Worm (Caenorhabditis elegans) whole organism, L4 larva: ENCODE measurements around the gene gasr-8.

Source experiments
- F26F4.8 ChIP-seq: fragments of 200-800 bp; sonication (Bioruptor generic); conservative IDR thresholded peaks from 2 replicates; pipeline ENCODE4 v1.3.6; 2022; ENCODE audit warnings: missing genetic modification characterization, missing compliant biosample characterization
- T26A8.4 ChIP-seq: fragments of 200-800 bp; sonication (Bioruptor generic); IDR thresholded peaks from 2 replicates; pipeline ENCODE4 v1.3.6; 2022; ENCODE audit warnings: missing genetic modification characterization, missing compliant biosample characterization
- Y48G9A.11 ChIP-seq: fragments of 200-800 bp; sonication (Bioruptor generic); IDR thresholded peaks from 2 replicates; pipeline ENCODE4 v1.3.6; 2022; ENCODE audit warnings: missing genetic modification reagents, missing genetic modification characterization, missing compliant biosample characterization
- Y5F2A.4 ChIP-seq: fragments of 200-800 bp; sonication (Bioruptor generic); optimal IDR thresholded peaks from 2 replicates; lab custom pipeline; 2018; ENCODE audit warnings: mild to moderate bottlenecking, missing genetic modification characterization, missing compliant biosample characterization
- ZK337.2 ChIP-seq: fragments of 200-800 bp; sonication (Bioruptor generic); IDR thresholded peaks from 2 replicates; pipeline ENCODE4 v1.3.6; 2022; ENCODE audit warnings: missing genetic modification reagents, missing genetic modification characterization, missing compliant biosample characterization
- aly-2 ChIP-seq: sonication (generic microtip); optimal IDR thresholded peaks from 2 replicates; lab custom pipeline; 2018; ENCODE audit warnings: missing biosample characterization, missing genetic modification characterization
- ama-1 ChIP-seq: fragments of 150-350 bp; optimal IDR thresholded peaks from 2 replicates; lab custom pipeline; 2014; ENCODE audit warnings: inconsistent platforms, mixed read lengths
- attf-4 ChIP-seq: sonication (generic microtip); optimal IDR thresholded peaks from 3 replicates; lab custom pipeline; 2017; ENCODE audit warnings: missing biosample characterization, missing genetic modification characterization
- ceh-20 ChIP-seq: fragments of 200-800 bp; sonication (Bioruptor generic); IDR thresholded peaks from 2 replicates; pipeline ENCODE4 v1.3.6; 2022; ENCODE audit warnings: missing genetic modification reagents, missing genetic modification characterization, missing compliant biosample characterization
- ceh-28 ChIP-seq: fragments of 150-350 bp; optimal IDR thresholded peaks from 2 replicates; lab custom pipeline; 2014; ENCODE audit warnings: missing biosample characterization, missing genetic modification reagents, missing genetic modification characterization
- ceh-44 ChIP-seq: fragments of 200-800 bp; sonication (Bioruptor generic); IDR thresholded peaks from 2 replicates; pipeline ENCODE4 v1.3.6; 2022; ENCODE audit warnings: missing genetic modification reagents, missing genetic modification characterization, missing compliant biosample characterization
- ceh-62 ChIP-seq: sonication (generic microtip); optimal IDR thresholded peaks from 2 replicates; lab custom pipeline; 2017; ENCODE audit warnings: missing biosample characterization, missing genetic modification characterization
- ctbp-1 ChIP-seq: fragments of 200-800 bp; sonication (Bioruptor generic); IDR thresholded peaks from 2 replicates; pipeline ENCODE4 v1.3.6; 2022; ENCODE audit warnings: missing genetic modification reagents, missing genetic modification characterization, missing compliant biosample characterization
- daf-12 ChIP-seq: fragments of 150-350 bp; optimal IDR thresholded peaks from 2 replicates; lab custom pipeline; 2014; ENCODE audit warnings: missing biosample characterization, missing genetic modification reagents, missing genetic modification characterization
- daf-16 ChIP-seq, 3 experiments: sonication (generic microtip); optimal IDR thresholded peaks; 2 replicates each; lab custom pipeline; 2016 to 2017; ENCODE audit warnings: missing genetic modification characterization in 3 of 3, missing genetic modification reagents in 3 of 3, mild to moderate bottlenecking in 2 of 3, missing compliant biosample characterization in 2 of 3, missing biosample characterization in 1 of 3, moderate library complexity in 1 of 3
- daf-8 ChIP-seq: fragments of 200-800 bp; sonication (Bioruptor generic); IDR thresholded peaks from 2 replicates; pipeline ENCODE4 v1.3.6; 2022; ENCODE audit warnings: missing genetic modification characterization, missing compliant biosample characterization
- egl-43 ChIP-seq: fragments of 200-800 bp; sonication (Bioruptor generic); IDR thresholded peaks from 2 replicates; pipeline ENCODE4 v1.3.6; 2022; ENCODE audit warnings: missing genetic modification reagents, missing genetic modification characterization, missing compliant biosample characterization
- fkh-10 ChIP-seq: fragments of 150-350 bp; optimal IDR thresholded peaks from 2 replicates; lab custom pipeline; 2014; ENCODE audit warnings: missing biosample characterization, missing genetic modification reagents, missing genetic modification characterization
- fos-1 ChIP-seq: fragments of 150-350 bp; optimal IDR thresholded peaks from 2 replicates; lab custom pipeline; 2014; ENCODE audit warnings: missing biosample characterization, missing genetic modification characterization
- gei-8 ChIP-seq: fragments of 200-800 bp; sonication (Bioruptor generic); optimal IDR thresholded peaks from 2 replicates; lab custom pipeline; 2018; ENCODE audit warnings: mild to moderate bottlenecking, missing genetic modification characterization, missing compliant biosample characterization
- hif-1 ChIP-seq, 2 experiments: sonication (generic microtip); optimal IDR thresholded peaks; 2 replicates each; lab custom pipeline; 2016 to 2017; ENCODE audit warnings: missing compliant biosample characterization in 2 of 2, missing genetic modification characterization in 2 of 2, missing genetic modification reagents in 2 of 2, missing genotype in 2 of 2, mild to moderate bottlenecking in 1 of 2
- lin-1 ChIP-seq: fragments of 200-800 bp; sonication (Bioruptor generic); IDR thresholded peaks from 2 replicates; pipeline ENCODE4 v1.3.6; 2022; ENCODE audit warnings: missing genetic modification reagents, missing genetic modification characterization, missing compliant biosample characterization
- lir-3 ChIP-seq: sonication (generic microtip); optimal IDR thresholded peaks from 2 replicates; lab custom pipeline; 2016; ENCODE audit warnings: mild to moderate bottlenecking, missing genetic modification characterization, missing compliant biosample characterization
- madf-5 ChIP-seq, 2 experiments: fragments of 200-800 bp; sonication (Bioruptor generic); IDR thresholded peaks; 2 replicates each; pipeline ENCODE4 v1.3.6; 2022; ENCODE audit warnings: missing compliant biosample characterization in 2 of 2, missing genetic modification characterization in 2 of 2
- madf-9 ChIP-seq: fragments of 200-800 bp; sonication (Bioruptor generic); conservative IDR thresholded peaks from 2 replicates; pipeline ENCODE4 v1.3.6; 2022; ENCODE audit warnings: missing genetic modification reagents, missing genetic modification characterization, missing compliant biosample characterization
- mdt-29 ChIP-seq: fragments of 200-800 bp; sonication (Bioruptor generic); IDR thresholded peaks from 2 replicates; pipeline ENCODE4 v1.3.6; 2022; ENCODE audit warnings: missing genetic modification reagents, missing genetic modification characterization, missing compliant biosample characterization
- nhr-10 ChIP-seq: fragments of 150-350 bp; optimal IDR thresholded peaks from 2 replicates; lab custom pipeline; 2014; ENCODE audit warnings: missing biosample characterization, missing genetic modification characterization
- nhr-102 ChIP-seq: sonication (generic microtip); optimal IDR thresholded peaks from 2 replicates; lab custom pipeline; 2016; ENCODE audit warnings: mild to moderate bottlenecking, missing genetic modification characterization, moderate library complexity, missing compliant biosample characterization
- nhr-11 ChIP-seq: fragments of 150-350 bp; optimal IDR thresholded peaks from 2 replicates; lab custom pipeline; 2014; ENCODE audit warnings: missing biosample characterization, missing genetic modification characterization
- nhr-111 ChIP-seq: fragments of 200-800 bp; sonication (Bioruptor generic); optimal IDR thresholded peaks from 2 replicates; lab custom pipeline; 2018; ENCODE audit warnings: mild to moderate bottlenecking, missing genetic modification characterization, missing compliant biosample characterization
- nhr-25 ChIP-seq: sonication (generic microtip); optimal IDR thresholded peaks from 2 replicates; lab custom pipeline; 2017; ENCODE audit warnings: missing genetic modification characterization, mild to moderate bottlenecking, missing compliant biosample characterization, antibody characterized with exemption, moderate library complexity, borderline replicate concordance; ENCODE audit not compliant: insufficient read depth
- nhr-48 ChIP-seq: sonication (generic microtip); optimal IDR thresholded peaks from 2 replicates; lab custom pipeline; 2016; ENCODE audit warnings: mild to moderate bottlenecking, missing genetic modification characterization, missing compliant biosample characterization
- nhr-6 ChIP-seq: fragments of 150-350 bp; optimal IDR thresholded peaks from 2 replicates; lab custom pipeline; 2014; ENCODE audit warnings: missing biosample characterization, missing genetic modification characterization
- php-3 ChIP-seq: fragments of 200-800 bp; sonication (Bioruptor generic); IDR thresholded peaks from 2 replicates; pipeline ENCODE4 v1.3.6; 2022; ENCODE audit warnings: missing genetic modification reagents, missing genetic modification characterization, missing compliant biosample characterization
- pqm-1 ChIP-seq: sonication (generic microtip); optimal IDR thresholded peaks from 2 replicates; lab custom pipeline; 2017; ENCODE audit warnings: missing biosample characterization, missing genetic modification characterization
- unc-39 ChIP-seq: sonication (generic microtip); optimal IDR thresholded peaks from 2 replicates; lab custom pipeline; 2017; ENCODE audit warnings: missing biosample characterization, missing genetic modification characterization
- unc-62 ChIP-seq, 3 experiments: fragments of 150-350 bp in 1 of 3; sonication (generic microtip); optimal IDR thresholded peaks in 2 of 3; peaks in 1 of 3; 1 replicate in 1 of 3; 2 replicates in 2 of 3; lab custom pipeline; 2014 to 2017; ENCODE audit warnings: missing biosample characterization in 3 of 3, missing genetic modification characterization in 3 of 3, missing genetic modification reagents in 3 of 3, missing genotype in 1 of 3
- zfp-2 ChIP-seq: sonication (generic microtip); optimal IDR thresholded peaks from 2 replicates; lab custom pipeline; 2016; ENCODE audit warnings: mild to moderate bottlenecking, missing genetic modification characterization, missing compliant biosample characterization

Gene gasr-8

DNA sequence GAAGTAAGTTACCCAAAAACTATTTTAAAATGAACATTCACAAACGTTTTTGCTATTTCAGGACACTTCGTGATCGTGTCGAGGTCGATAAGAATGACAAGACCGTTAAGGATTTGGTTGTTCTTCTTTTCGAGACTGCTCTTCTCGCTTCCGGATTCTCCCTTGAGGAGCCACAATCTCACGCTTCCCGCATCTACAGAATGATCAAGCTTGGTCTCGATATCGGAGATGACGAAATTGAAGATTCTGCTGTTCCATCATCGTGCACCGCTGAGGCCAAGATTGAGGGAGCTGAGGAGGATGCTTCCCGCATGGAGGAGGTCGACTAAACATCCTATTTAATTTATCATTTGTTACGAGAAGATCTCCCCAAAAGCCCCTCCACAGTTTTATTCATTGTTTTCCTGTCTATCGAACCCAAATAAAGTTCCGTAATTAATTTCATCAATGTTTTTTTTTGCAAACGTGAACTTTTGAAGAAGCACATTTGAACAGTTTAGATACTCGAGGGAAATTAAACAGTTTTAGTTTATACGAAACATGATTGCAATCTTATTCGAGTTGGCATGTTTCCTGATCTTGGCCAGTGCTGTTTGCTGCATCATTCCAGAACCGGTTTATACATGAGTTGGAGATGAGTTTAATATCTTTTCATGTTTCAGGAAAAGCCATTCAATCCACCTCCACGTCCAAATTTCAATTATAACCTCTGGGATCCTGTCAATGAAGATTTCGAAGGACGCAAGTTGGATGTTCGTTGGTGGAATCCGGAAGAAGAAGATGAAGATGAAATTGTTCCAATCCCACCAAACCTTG lies 605 bp upstream of the gasr-8 start, which contains the start of gene C47E8.11 (continued):
- TF ChIP-seq T26A8.4 (peak; percentile 77), aly-2 (peak; percentile 100), nhr-102 (peak; percentile 45), F26F4.8 (GFP tag; lab: Robert Waterston, UW) (peak; percentile 48; the same call in 1 of the 2 replicates), fos-1 (tag; lab: Kevin White, UChicago) (no peak), lin-1 (no peak), hif-1 (tag; optimal IDR thresholded peaks at IDR 0.05; lab: Kevin White, UChicago) (no peak), Y5F2A.4 (GFP tag; lab: Kevin White, UChicago) (no peak), nhr-111 (GFP tag; lab: Kevin White, UChicago) (peak; percentile 20), nhr-25 (tag; lab: Kevin White, UChicago) (no peak), pqm-1 (tag; lab: Kevin White, UChicago) (no peak), ceh-28 (tag; lab: Kevin White, UChicago) (no peak), nhr-11 (tag; lab: Kevin White, UChicago) (no peak), daf-8 (GFP tag; lab: Robert Waterston, UW) (no peak), daf-12 (tag; lab: Kevin White, UChicago) (no peak), unc-62 (GFP tag; optimal IDR thresholded peaks at IDR 0.05 in 1 of 2; lab: Kevin White, UChicago) (no peak), unc-62 (tag; optimal IDR thresholded peaks at IDR 0.05; lab: Kevin White, UChicago) (no peak), ceh-44 (GFP tag; lab: Robert Waterston, UW) (no peak), attf-4 (tag; lab: Kevin White, UChicago) (no peak), egl-43 (GFP tag; lab: Robert Waterston, UW) (no peak), madf-5 (GFP tag; IDR thresholded peaks at IDR 0.05; lab: Robert Waterston, UW) (no peak), zfp-2 (tag; lab: Kevin White, UChicago) (no peak), nhr-10 (tag; lab: Kevin White, UChicago) (no peak), gei-8 (GFP tag; lab: Kevin White, UChicago) (no peak), madf-9 (peak; percentile 2; the same call in 1 of the 2 replicates), lir-3 (no peak)

ce11 chrV:14695713-14696112 lies 6.8 kb downstream of the gasr-8 start:
- TF ChIP-seq ceh-28 (tag; lab: Kevin White, UChicago) = no peak
- no peak for TF ChIP-seq egl-43 (GFP tag; lab: Robert Waterston, UW)
- no peak for TF ChIP-seq php-3
- TF ChIP-seq madf-9 = no peak
- no peak for TF ChIP-seq fkh-10 (GFP tag; lab: Kevin White, UChicago)
- TF ChIP-seq madf-5 (GFP tag; IDR thresholded peaks at IDR 0.05; lab: Robert Waterston, UW) = no peak
- no peak for TF ChIP-seq hif-1 (tag; optimal IDR thresholded peaks at IDR 0.05; lab: Kevin White, UChicago)
- no peak for TF ChIP-seq ZK337.2 (GFP tag; lab: Robert Waterston, UW)
- no peak for TF ChIP-seq attf-4 (tag; lab: Kevin White, UChicago)
- TF ChIP-seq ama-1 (lab: Kevin White, UChicago) = no peak
- TF ChIP-seq mdt-29 (GFP tag; lab: Robert Waterston, UW) = no peak
- no peak for TF ChIP-seq Y48G9A.11 (GFP tag; lab: Robert Waterston, UW)
- no peak for TF ChIP-seq ctbp-1 (GFP tag; lab: Robert Waterston, UW)
- TF ChIP-seq nhr-48 (tag; lab: Kevin White, UChicago) = no peak
- TF ChIP-seq daf-16 (GFP tag; optimal IDR thresholded peaks at IDR 0.05; lab: Kevin White, UChicago) = no peak
- no peak for TF ChIP-seq daf-16 (tag; optimal IDR thresholded peaks at IDR 0.05; lab: Kevin White, UChicago)
- TF ChIP-seq ceh-20 (GFP tag; lab: Robert Waterston, UW) = no peak
- TF ChIP-seq unc-39 (tag; lab: Kevin White, UChicago) = no peak
- no peak for TF ChIP-seq ceh-62 (tag; lab: Kevin White, UChicago)
- TF ChIP-seq nhr-6 (tag; lab: Kevin White, UChicago) = no peak
- TF ChIP-seq, all 104 proteins: peak for 0
